Worm (Caenorhabditis elegans) whole organism, L3 larva: ENCODE data around the gene Y39B6A.41.

Source experiments
- ceh-16 ChIP-seq: sonication (generic microtip); optimal IDR thresholded peaks from 2 replicates; lab custom pipeline; 2017; ENCODE audit warnings: missing biosample characterization, missing genetic modification characterization
- egl-27 ChIP-seq: sonication (generic microtip); optimal IDR thresholded peaks from 4 replicates; lab custom pipeline; 2017; ENCODE audit warnings: missing biosample characterization, missing genetic modification reagents, missing genetic modification characterization
- mdl-1 ChIP-seq: fragments of 150-350 bp; optimal IDR thresholded peaks from 2 replicates; lab custom pipeline; 2014; ENCODE audit warnings: missing biosample characterization, missing genetic modification characterization
- unc-62 ChIP-seq: fragments of 150-350 bp; sonication (generic microtip); optimal IDR thresholded peaks from 4 replicates; lab custom pipeline; 2014; ENCODE audit warnings: missing biosample characterization, missing genetic modification reagents, missing genetic modification characterization
- ztf-4 ChIP-seq: fragments of 150-350 bp; optimal IDR thresholded peaks from 2 replicates; lab custom pipeline; 2014; ENCODE audit warnings: missing biosample characterization, missing genetic modification characterization

- no peak for TF ChIP-seq mdl-1 (tag; lab: Kevin White, UChicago)
- TF ChIP-seq ztf-4 (tag; lab: Kevin White, UChicago), result no peak
- no peak for TF ChIP-seq unc-62
- no peak for TF ChIP-seq egl-27 (tag; lab: Kevin White, UChicago)
- no peak for TF ChIP-seq ceh-16
These were observed 47.0 kb downstream of the Y39B6A.41 start for ce11 chrV:18930748-18931147.
